Fruit fly (Drosophila melanogaster): ENCODE data around the gene kraken.
A peak's percentile ranks its signal among the peaks of the same experiment; 100 is the strongest.

kraken gene

DNA sequence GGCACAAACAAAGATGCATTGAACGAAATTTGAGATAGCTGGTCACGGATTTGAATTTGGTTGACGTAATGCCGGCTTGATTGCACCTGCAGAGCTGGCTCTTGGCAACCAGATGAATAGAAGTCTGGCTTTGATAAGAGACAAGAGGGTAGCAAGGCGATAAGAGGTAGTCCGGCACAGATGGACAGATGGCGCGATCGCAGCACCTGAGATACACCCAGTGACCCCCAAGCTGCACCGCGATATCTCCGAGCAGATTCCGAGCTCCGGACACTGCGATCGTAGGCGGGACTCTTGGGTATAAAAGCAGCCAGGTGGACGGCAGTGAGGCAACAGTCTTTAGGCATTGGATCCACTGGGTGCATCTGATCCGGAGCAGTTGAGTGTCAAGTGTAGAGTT, 45.7 kb downstream of the kraken start, which contains the start of gene Lsp1beta:
TSS of gene Lsp1beta (plus strand) at position 185 of the 400 bp plus-strand sequence.
- TF ChIP-seq svp (GFP tag) (peak; percentile 97), vri (GFP tag; optimal IDR thresholded peaks at IDR 0.05) (peak; percentile 16), CG34406 (GFP tag; optimal IDR thresholded peaks at IDR 0.05) (no peak), acj6 (GFP tag; optimal IDR thresholded peaks at IDR 0.05) (no peak), CG31627 (GFP tag; optimal IDR thresholded peaks at IDR 0.05) (no peak)

DNA sequence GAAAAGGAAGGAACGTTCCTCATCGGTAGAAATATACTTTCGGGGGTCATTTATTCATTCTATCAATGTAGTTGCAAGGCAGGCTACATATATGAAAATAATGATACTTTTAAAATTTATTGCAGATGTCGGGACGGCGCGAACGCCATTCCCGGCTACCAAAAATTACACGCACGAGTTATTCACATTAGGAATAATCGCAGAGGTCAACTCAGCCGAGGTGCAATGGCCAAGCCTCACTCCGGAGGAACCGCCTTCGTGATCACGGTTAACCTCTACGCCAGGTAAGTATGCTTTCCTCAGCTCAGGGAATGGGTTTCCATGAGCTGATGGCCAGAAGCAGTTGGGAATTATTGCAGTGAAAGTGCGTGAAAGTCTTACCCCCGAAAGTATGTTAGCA, 48.8 kb downstream of the kraken start:
- TF ChIP-seq topi (GFP tag; optimal IDR thresholded peaks at IDR 0.05): peak; percentile 9
- peak; percentile 94 for TF ChIP-seq svp (GFP tag)
- peak; percentile 15 for TF ChIP-seq lz (GFP tag; optimal IDR thresholded peaks at IDR 0.05)
- peak; percentile 3 for TF ChIP-seq cyc (GFP tag; optimal IDR thresholded peaks at IDR 0.05)
- TF ChIP-seq CG6163 (GFP tag; IDR thresholded peaks at IDR 0.05): peak; percentile 8; the same call in 1 of the 3 replicates
- TF ChIP-seq Met (GFP tag; optimal IDR thresholded peaks at IDR 0.05): peak; percentile 6
- TF ChIP-seq CG31627 (GFP tag; optimal IDR thresholded peaks at IDR 0.05): peak; percentile 20
- peak; percentile 22 for TF ChIP-seq Eip78C (GFP tag)
- TF ChIP-seq esn (GFP tag; optimal IDR thresholded peaks at IDR 0.05): peak; percentile 36

DNA sequence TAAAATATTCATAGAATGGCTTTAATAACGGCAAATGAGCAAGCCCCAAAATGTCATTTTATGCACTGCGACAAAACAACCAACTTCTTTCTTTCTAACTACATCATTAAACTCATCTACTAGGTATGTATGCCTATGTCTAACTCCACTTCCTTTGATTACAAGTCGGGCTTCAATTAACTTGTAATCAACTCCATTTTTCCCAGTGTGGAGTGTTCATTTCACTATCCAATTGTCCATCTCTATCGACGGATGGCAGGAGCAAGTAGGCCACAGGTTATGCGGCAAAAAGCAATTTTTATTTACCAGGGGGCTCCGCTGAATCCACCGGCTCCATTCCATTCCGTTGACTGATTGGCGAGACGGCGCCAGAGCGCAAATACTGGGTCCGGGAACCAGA, 51.2 kb downstream of the kraken start:
- no peak for TF ChIP-seq Hr38 (GFP tag; optimal IDR thresholded peaks at IDR 0.05)
- TF ChIP-seq topi (GFP tag; optimal IDR thresholded peaks at IDR 0.05): no peak
- TF ChIP-seq eg (GFP tag; IDR thresholded peaks at IDR 0.05): no peak
- no peak for TF ChIP-seq Met (GFP tag; optimal IDR thresholded peaks at IDR 0.05)

All from whole organism, prepupa.